Worm (Caenorhabditis elegans) whole organism, early embryonic: ENCODE measurements around the gene R144.13.

Experiments used
- aly-1 ChIP-seq: sonication (generic microtip); optimal IDR thresholded peaks from 2 replicates; lab custom pipeline; 2016; ENCODE audit warnings: missing genetic modification characterization, missing compliant biosample characterization
- ama-1 ChIP-seq: fragments of 150-350 bp; optimal IDR thresholded peaks from 2 replicates; lab custom pipeline; 2014
- ets-7 ChIP-seq: sonication (generic microtip); optimal IDR thresholded peaks from 2 replicates; lab custom pipeline; 2016; ENCODE audit warnings: missing genotype, missing genetic modification characterization, missing compliant biosample characterization
- flt-1 ChIP-seq: fragments of 200-800 bp; sonication (Bioruptor generic); IDR thresholded peaks from 2 replicates; pipeline ENCODE4 v1.3.6; 2022; ENCODE audit warnings: missing genetic modification characterization, missing compliant biosample characterization
- hmbx-1 ChIP-seq: sonication (generic microtip); optimal IDR thresholded peaks from 2 replicates; lab custom pipeline; 2016; ENCODE audit warnings: mild to moderate bottlenecking, missing genetic modification characterization, missing compliant biosample characterization
- hmg-4 ChIP-seq: fragments of 200-800 bp; sonication (Bioruptor generic); optimal IDR thresholded peaks from 2 replicates; lab custom pipeline; 2018; ENCODE audit warnings: mild to moderate bottlenecking, missing genetic modification characterization, missing compliant biosample characterization
- hnd-1 ChIP-seq: sonication (generic microtip); optimal IDR thresholded peaks from 2 replicates; lab custom pipeline; 2016; ENCODE audit warnings: missing genetic modification characterization, missing compliant biosample characterization
- pes-1 ChIP-seq: fragments of 200-800 bp; sonication (Bioruptor generic); IDR thresholded peaks from 2 replicates; pipeline ENCODE4 v1.3.6; 2022; ENCODE audit warnings: missing genetic modification reagents, missing genetic modification characterization, missing compliant biosample characterization
- scrt-1 ChIP-seq: fragments of 200-800 bp; sonication (Bioruptor generic); IDR thresholded peaks from 2 replicates; pipeline ENCODE4 v1.3.6; 2022; ENCODE audit warnings: missing genetic modification characterization, missing compliant biosample characterization
- sea-1 ChIP-seq: fragments of 200-800 bp; sonication (Bioruptor generic); conservative IDR thresholded peaks from 2 replicates; pipeline ENCODE4 v1.3.6; 2022; ENCODE audit warnings: missing genetic modification characterization, missing compliant biosample characterization
- tbx-11 ChIP-seq: fragments of 200-800 bp; sonication (Bioruptor generic); IDR thresholded peaks from 2 replicates; pipeline ENCODE4 v1.3.6; 2022; ENCODE audit warnings: missing genetic modification characterization, missing compliant biosample characterization
- tbx-37 ChIP-seq: fragments of 200-800 bp; sonication (Bioruptor generic); conservative IDR thresholded peaks from 2 replicates; pipeline ENCODE4 v1.3.6; 2022; ENCODE audit warnings: missing genetic modification reagents, missing genetic modification characterization, missing compliant biosample characterization
- tra-4 ChIP-seq: sonication (generic microtip); optimal IDR thresholded peaks from 2 replicates; lab custom pipeline; 2017; ENCODE audit warnings: missing genetic modification characterization, missing compliant biosample characterization

ce11 chrIII:4986790-4987259, 36.2 kb upstream of the R144.13 start, which contains the start of the genes C27F2.10 and wdr-60:
- no peak for TF ChIP-seq tbx-11 (GFP tag; lab: Robert Waterston, UW)
- TF ChIP-seq ama-1 (lab: Kevin White, UChicago) = no peak
- TF ChIP-seq hmbx-1 (tag; lab: Kevin White, UChicago) = no peak
- TF ChIP-seq flt-1 = no peak
- TF ChIP-seq ets-7 (tag; lab: Kevin White, UChicago) = no peak
- no peak for TF ChIP-seq pes-1 (GFP tag; lab: Robert Waterston, UW)
- TF ChIP-seq hmg-4 = no peak
- TF ChIP-seq tbx-37 (GFP tag; lab: Robert Waterston, UW) = peak; percentile 58
- TF ChIP-seq hnd-1 (tag; lab: Kevin White, UChicago) = no peak
- TF ChIP-seq aly-1 (tag; lab: Kevin White, UChicago) = no peak
- TF ChIP-seq sea-1 (GFP tag; lab: Robert Waterston, UW) = no peak
- TF ChIP-seq scrt-1 (GFP tag; lab: Robert Waterston, UW) = no peak
- no peak for TF ChIP-seq tra-4 (tag; lab: Kevin White, UChicago)
